Fruit fly (Drosophila melanogaster) whole organism, larva: ENCODE results near the gene enc.

Experiments
- noc ChIP-seq: fragments of 200-800 bp; sonication (Bioruptor generic); optimal IDR thresholded peaks from 3 replicates; lab custom pipeline; 2019; ENCODE audit warnings: missing biosample characterization, mild to moderate bottlenecking, missing genetic modification characterization, moderate library complexity

Gene enc

DNA sequence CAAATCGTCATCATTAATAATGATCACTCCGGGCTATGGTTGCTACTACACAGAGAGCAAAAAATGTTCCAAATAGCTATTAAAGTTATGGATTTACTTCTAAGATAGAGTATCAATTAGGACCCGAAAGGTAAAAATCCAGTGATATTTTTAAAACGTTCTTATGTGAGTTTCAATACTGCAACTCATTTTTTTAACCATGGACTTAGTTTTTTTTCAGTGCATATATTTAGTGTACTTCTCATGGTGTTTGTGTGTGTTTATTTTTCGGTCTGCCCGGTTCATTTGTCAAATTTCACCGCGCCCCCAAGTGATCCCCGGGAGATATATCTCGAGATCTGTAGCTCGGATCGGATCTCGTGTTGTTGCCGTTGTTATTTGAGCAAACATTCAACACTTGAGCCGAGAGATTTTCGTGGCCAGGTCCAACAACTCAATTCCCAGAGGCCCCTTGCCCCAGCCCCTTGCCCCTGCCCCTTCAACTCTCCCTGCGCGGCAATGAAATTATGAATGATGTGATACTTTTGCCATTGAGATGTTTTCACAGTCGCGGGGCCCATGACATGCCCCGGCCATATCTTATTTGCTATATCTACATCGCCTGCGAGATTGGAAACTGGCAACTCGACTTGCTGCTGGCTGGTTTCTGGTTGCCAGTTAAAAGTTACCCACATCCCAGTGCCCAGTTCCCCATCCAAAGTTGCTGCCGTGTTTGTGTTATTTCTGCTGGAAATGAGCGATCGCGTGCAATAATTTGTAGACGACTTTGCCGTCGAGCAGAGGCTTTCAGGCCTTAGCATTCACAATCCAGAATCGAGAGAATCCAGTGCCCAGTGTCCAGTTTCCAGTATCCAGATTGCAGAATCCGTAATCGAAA, 44.3 kb downstream of the enc start:
- TF ChIP-seq noc (tag; lab: Kevin White, UChicago) = no peak

DNA sequence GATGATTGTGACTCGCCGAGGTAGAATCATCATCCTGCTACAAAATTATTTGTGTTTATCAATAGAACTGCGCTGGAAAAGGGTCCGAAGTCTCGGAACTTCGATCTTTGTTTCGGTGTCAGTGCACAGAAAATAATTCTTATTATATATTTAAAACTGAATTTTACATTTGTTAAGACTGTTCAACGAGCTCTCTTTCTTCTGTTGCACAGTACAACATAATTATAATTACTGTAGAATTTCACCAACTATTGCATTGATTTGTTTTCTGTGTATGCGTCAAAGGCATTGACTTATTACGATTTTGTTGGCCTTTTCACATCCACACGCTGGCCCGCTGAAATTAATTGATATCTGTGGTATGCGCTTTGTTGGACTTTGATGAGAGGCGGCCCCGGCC, 45.0 kb downstream of the enc start:
- no peak for TF ChIP-seq noc (tag; lab: Kevin White, UChicago)

DNA sequence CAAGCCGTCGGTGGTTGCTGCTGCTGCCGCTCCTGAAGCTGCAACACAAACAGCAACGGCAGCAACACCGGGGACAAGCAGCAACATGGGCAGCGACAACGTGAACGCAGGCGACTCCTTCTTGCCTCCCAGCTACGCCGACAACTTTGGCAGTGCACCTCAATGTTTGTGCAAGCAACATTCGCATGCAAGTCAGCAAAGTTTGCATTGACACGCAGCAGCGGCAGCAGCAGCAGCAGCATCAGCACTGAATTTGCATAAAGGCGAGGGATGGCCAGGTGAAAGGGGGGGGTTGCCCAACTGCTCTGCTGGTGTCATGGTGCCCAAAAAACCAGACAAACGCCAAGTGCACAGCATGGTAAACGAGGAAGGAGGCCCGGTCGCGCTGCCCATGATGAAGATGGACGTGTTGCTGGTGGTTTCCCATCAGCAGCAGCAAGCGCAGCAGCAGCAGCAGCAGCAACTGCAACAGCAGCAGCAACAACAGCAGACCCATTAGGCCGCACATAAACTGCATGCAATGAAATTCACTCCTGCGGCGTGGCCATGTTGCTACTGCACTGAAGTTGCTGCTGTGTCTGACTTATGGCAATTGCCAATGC, 46.9 kb downstream of the enc start:
- TF ChIP-seq noc (tag; lab: Kevin White, UChicago) = no peak

DNA sequence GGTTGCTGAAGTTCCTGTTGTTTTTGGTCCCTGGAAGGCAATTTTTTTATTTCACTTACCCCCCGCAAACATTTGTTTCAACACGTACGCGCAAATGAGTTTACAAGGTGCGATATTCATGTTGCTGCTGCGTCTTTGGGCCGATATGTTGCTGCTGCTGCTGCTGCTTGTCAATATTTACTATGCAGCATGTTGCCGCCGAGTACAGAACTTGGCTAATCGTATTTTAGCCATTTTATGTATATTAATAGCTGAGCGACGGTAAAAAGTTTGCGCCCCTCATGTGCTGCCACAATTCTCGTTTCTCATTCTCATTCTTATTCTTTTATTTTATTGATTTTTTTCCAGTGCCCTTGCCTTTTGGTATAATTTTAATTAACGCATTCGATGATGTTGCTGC, 48.0 kb downstream of the enc start:
- TF ChIP-seq noc (tag; lab: Kevin White, UChicago) = no peak

DNA sequence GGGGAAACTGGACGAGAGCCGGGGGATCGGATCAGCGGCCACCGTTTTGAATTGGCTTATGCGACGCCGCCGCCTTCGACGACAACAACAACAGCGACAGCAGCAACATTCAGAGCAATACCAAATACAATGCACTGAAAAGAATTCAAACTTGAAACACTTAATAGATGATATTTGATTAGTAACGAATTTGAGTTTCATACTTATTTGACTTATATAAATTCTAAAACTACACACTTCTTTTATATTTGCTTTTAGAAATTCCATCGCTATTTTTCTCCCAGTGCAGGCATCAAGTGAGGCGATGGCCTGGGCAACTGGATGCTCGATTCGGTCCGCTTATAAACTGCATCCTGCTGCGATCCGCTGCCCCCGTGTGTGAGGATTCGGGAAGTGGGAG, 49.5 kb downstream of the enc start:
- no peak for TF ChIP-seq noc (tag; lab: Kevin White, UChicago)

DNA sequence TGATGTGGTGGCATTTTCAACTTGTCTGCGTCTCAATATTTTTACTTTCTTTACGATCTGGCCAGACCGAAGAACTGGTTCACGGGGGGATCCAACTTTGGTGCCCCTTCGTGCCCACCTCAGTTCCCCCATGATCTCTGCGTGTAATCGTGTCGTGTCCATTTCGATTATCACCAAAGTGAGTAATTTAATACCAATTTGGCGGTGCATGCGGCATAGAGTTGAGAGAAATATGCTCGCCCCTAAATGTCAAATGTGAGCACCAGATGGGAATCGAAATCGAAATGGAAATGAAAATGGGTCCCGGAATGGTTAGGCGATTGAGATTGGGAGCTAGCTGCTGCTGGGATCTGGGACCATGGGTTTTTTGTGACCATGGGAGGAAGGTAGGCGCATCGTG, 52.8 kb downstream of the enc start:
- TF ChIP-seq noc (tag; lab: Kevin White, UChicago) = no peak

DNA sequence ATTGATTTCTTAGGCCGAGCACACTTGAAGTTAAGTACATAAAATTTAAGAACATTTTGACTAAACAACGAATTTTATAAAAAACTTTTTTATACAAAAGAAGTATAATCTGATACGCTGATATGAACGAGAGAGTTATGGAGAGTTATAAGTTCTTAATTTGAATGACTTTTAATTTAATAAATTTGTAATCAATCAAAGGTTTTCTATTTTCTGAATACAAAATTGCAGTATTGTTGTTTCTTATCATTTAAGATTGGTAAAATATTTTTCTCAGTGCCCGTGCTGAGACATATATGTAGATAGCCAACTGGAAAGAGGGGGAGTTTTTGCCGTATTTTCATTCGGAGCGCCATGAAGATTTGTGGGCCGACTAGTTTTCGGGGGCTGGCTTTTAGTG, 54.6 kb downstream of the enc start:
- TF ChIP-seq noc (tag; lab: Kevin White, UChicago) = no peak

DNA sequence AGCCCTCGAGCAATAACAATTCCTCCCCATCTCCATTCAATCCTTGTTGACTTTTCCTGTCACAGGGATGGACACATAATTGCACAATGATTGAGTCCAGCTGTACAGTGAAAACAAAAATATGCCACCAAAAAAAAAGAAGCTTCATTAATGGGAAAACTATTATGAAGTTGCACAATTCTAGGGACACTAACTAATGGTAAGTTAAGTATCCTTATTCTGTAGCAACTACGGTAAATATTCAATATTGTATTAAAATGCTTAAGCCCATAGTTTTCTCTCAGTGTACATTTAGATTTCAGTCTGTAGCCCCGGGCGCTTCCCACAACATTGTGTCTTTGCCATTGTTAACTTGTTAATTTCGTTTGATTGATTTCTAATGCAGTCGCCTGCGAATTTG, 56.5 kb downstream of the enc start:
- TF ChIP-seq noc (tag; lab: Kevin White, UChicago) = no peak

DNA sequence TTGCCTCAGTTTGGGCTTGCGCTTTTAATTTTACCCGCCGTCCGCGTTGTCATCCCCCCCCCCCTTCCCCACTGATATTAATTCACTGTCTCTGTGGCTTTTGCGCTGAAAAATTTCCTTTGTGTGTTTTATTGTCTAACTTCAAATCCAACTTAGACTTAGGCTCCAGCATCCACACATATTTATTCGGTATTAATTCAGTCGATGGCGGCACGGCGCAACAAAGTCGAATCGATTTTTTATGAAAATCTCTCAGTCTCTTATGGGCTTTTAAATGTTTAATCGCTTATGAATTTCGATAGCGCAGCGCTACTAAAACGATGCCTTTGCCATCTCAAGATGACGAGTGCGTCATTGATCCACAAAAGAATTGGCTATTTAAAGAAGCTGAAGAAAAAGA, 57.5 kb downstream of the enc start:
- peak; percentile 10 for TF ChIP-seq noc (tag; lab: Kevin White, UChicago)

DNA sequence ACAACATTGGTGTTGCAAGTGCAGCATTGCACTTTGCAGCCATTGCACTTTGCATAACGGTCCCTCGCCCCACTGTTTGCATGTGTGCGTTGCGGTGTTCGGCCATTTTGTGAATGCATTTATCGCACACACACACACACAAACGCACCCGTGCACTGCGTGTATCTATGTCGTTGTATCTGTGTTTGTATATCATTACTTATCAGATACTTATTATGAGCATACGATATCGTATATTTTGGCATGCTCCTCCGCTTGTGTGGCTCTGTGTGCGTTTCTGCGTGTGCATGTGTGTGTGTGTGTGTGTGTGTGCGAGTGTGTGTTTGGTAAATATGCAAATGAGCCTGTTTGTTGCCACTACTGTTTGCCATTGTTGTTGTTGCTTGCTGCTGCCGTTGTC, 58.4 kb downstream of the enc start:
- no peak for TF ChIP-seq noc (tag; lab: Kevin White, UChicago)

DNA sequence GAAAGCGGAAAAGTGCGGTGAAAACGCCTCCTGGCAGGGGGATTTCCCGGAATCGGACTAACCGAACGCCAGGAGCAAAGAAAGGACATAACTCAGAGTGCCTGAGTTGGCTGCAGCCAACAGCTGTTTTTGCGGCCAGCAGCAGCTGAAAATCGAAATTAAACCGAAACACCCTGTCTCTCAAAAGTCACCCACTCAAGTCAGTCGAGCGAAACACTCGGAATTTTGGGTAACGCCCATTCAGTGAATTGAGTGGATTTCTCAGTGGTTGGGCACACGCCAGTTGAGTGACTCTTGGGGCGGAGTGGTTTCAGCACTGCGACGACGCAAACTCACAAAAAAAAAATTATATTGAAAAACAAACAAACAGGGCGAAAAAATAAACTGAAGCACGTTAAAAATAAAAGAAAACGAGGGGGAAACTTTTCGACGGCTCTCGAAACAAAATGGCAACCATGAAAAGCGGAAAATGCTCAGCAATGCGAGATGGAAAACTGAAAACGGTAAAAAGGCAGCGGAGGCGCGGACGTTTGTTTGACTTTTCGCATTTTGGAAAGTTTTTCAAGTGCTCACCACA, 60.3 kb downstream of the enc start:
- no peak for TF ChIP-seq noc (tag; lab: Kevin White, UChicago)

DNA sequence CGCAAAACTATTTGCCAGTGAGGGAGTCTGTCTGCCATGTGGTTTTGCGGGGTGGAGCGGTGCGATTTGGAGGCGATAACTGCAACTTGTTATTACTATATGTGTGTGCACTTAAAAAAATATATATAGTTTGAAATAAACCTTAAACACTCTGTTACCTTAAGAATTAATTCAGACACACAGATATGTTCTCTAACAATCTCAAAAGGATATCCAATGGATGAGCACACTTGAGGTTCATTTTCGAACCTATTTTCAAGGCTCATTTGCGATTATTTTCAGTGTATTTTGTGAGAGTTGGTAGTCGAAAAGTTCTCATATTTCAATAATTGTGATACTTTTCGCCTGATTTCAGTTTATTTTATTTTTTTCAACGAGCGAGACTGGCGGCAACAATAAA, 63.6 kb downstream of the enc start:
- no peak for TF ChIP-seq noc (tag; lab: Kevin White, UChicago)

DNA sequence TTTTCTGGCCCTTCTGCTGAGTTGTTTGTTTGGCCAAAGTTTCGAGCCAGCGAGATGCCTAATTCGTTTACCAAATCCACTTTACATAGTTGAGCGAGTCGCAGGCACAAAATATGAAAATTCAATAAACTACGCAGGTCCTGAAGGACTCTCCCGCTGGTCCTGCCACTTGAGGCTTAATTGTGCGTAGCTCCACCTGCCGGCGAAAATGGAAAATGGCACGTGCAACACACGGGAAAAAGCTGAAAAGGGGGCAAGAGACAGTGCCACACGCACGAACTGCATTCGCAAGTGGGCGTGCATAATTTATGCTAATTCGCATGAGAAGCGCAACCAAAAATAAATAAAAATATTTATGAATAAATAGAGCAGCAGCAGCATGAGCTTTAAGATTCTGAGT, 67.5 kb downstream of the enc start:
- TF ChIP-seq noc (tag; lab: Kevin White, UChicago) = no peak

DNA sequence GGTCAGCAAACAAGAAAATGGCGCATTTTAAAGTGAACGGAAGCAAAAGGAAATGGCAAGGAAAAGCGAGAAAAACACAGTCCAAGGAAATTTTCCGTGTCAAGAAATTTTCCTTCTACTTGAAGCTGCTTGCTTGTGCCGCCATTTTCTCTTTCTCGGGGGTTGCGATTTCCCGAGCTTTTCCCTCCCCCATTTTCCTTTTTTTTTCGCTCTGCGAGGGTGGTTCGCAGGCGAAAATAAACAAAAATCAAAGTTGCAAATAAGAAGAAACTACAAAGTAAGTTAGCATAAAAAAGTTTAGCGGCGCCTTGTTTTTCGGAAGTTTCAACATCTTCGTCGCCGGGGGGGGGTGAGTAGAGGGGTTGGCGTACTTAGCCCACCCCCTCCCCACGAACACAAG, 68.9 kb downstream of the enc start:
- no peak for TF ChIP-seq noc (tag; lab: Kevin White, UChicago)

DNA sequence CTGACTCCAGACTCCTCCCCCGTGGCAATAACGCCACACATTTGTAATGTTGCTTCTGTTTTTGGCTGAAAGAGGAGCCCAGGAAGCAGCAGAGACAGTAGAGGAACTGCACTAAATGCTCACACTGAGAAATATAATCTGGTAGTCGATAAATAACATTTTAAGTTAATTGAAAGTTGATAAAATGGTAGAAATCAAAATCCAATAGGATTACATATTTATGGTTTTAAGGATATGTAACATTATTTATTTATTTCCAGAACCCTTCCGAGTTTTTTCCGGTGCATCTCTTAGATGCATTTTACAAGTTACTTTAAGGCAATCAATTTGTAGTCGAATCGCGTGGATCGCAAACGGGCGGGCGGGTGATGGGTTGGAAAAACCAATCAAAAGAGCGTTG, 72.4 kb downstream of the enc start:
- TF ChIP-seq noc (tag; lab: Kevin White, UChicago) = no peak
